Worm (Caenorhabditis elegans) whole organism, late embryonic: ENCODE data around the gene F28E10.4.

ENCODE experiments used
- C38D4.7 ChIP-seq: fragments of 200-800 bp; sonication (Bioruptor generic); optimal IDR thresholded peaks from 2 replicates; lab custom pipeline; 2018; ENCODE audit warnings: mild to moderate bottlenecking, missing genetic modification characterization, moderate library complexity, missing compliant biosample characterization
- F13H6.1 ChIP-seq: sonication (generic microtip); optimal IDR thresholded peaks from 2 replicates; lab custom pipeline; 2016; ENCODE audit warnings: missing genetic modification characterization, missing compliant biosample characterization
- K02D7.2 ChIP-seq: sonication (generic microtip); optimal IDR thresholded peaks from 2 replicates; lab custom pipeline; 2017; ENCODE audit warnings: mild to moderate bottlenecking, missing genetic modification characterization, missing compliant biosample characterization
- ahr-1 ChIP-seq: sonication (generic microtip); optimal IDR thresholded peaks from 2 replicates; lab custom pipeline; 2016; ENCODE audit warnings: missing genetic modification characterization, missing compliant biosample characterization
- ama-1 ChIP-seq: fragments of 150-350 bp; optimal IDR thresholded peaks from 2 replicates; lab custom pipeline; 2014
- ceh-14 ChIP-seq: sonication (generic microtip); optimal IDR thresholded peaks from 2 replicates; lab custom pipeline; 2016; ENCODE audit warnings: missing genotype, missing genetic modification characterization, missing compliant biosample characterization
- ceh-2 ChIP-seq: sonication (generic microtip); optimal IDR thresholded peaks from 2 replicates; lab custom pipeline; 2016; ENCODE audit warnings: missing genotype, missing genetic modification characterization, missing compliant biosample characterization
- dmd-4 ChIP-seq: sonication (generic microtip); optimal IDR thresholded peaks from 2 replicates; lab custom pipeline; 2016; ENCODE audit warnings: borderline replicate concordance, missing genetic modification characterization, missing compliant biosample characterization
- dve-1 ChIP-seq: sonication (generic microtip); optimal IDR thresholded peaks from 2 replicates; lab custom pipeline; 2017; ENCODE audit warnings: antibody characterized with exemption, mild to moderate bottlenecking, missing genetic modification characterization, missing compliant biosample characterization
- elt-2 ChIP-seq: sonication (generic microtip); optimal IDR thresholded peaks from 2 replicates; lab custom pipeline; 2016; ENCODE audit warnings: missing genetic modification reagents, missing genetic modification characterization, missing compliant biosample characterization
- elt-4 ChIP-seq: sonication (generic microtip); optimal IDR thresholded peaks from 2 replicates; lab custom pipeline; 2016; ENCODE audit warnings: missing genetic modification characterization, missing compliant biosample characterization
- eyg-1 ChIP-seq: sonication (generic microtip); optimal IDR thresholded peaks from 2 replicates; lab custom pipeline; 2016; ENCODE audit warnings: missing genotype, missing genetic modification characterization, missing compliant biosample characterization
- fax-1 ChIP-seq: sonication (generic microtip); optimal IDR thresholded peaks from 2 replicates; lab custom pipeline; 2016; ENCODE audit warnings: missing genotype, missing genetic modification characterization, missing compliant biosample characterization
- fkh-10 ChIP-seq: fragments of 150-350 bp; optimal IDR thresholded peaks from 2 replicates; lab custom pipeline; 2014; ENCODE audit warnings: missing biosample characterization, missing genetic modification reagents, missing genetic modification characterization
- fkh-6 ChIP-seq: sonication (generic microtip); optimal IDR thresholded peaks from 2 replicates; lab custom pipeline; 2016; ENCODE audit warnings: missing genetic modification characterization, missing compliant biosample characterization
- gmeb-2 ChIP-seq: sonication (generic microtip); optimal IDR thresholded peaks from 2 replicates; lab custom pipeline; 2016; ENCODE audit warnings: missing genetic modification characterization, inconsistent platforms, missing compliant biosample characterization
- hlh-13 ChIP-seq: fragments of 200-800 bp; sonication (Bioruptor generic); optimal IDR thresholded peaks from 2 replicates; lab custom pipeline; 2018; ENCODE audit warnings: mild to moderate bottlenecking, missing genetic modification characterization, missing compliant biosample characterization
- hlh-8 ChIP-seq: sonication (generic microtip); optimal IDR thresholded peaks from 2 replicates; lab custom pipeline; 2016; ENCODE audit warnings: missing genotype, missing genetic modification characterization, missing compliant biosample characterization
- lim-6 ChIP-seq: sonication (generic microtip); optimal IDR thresholded peaks from 2 replicates; lab custom pipeline; 2016; ENCODE audit warnings: missing genetic modification characterization, missing compliant biosample characterization
- madf-2 ChIP-seq: sonication (generic microtip); optimal IDR thresholded peaks from 2 replicates; lab custom pipeline; 2017; ENCODE audit warnings: missing genetic modification characterization, missing compliant biosample characterization
- nfya-1 ChIP-seq: sonication (generic microtip); optimal IDR thresholded peaks from 2 replicates; lab custom pipeline; 2017; ENCODE audit warnings: missing genetic modification characterization, mild to moderate bottlenecking, missing compliant biosample characterization, antibody characterized with exemption, moderate library complexity
- nhr-11 ChIP-seq: fragments of 150-350 bp; optimal IDR thresholded peaks from 2 replicates; lab custom pipeline; 2014; ENCODE audit warnings: missing biosample characterization, missing genetic modification characterization
- npax-4 ChIP-seq: sonication (generic microtip); optimal IDR thresholded peaks from 2 replicates; lab custom pipeline; 2016; ENCODE audit warnings: missing genetic modification characterization, missing compliant biosample characterization
- odd-2 ChIP-seq: sonication (generic microtip); optimal IDR thresholded peaks from 2 replicates; lab custom pipeline; 2017; ENCODE audit warnings: antibody characterized with exemption, mild to moderate bottlenecking, missing genetic modification characterization, missing compliant biosample characterization
- pat-9 ChIP-seq: fragments of 200-800 bp; sonication (Bioruptor generic); optimal IDR thresholded peaks from 2 replicates; lab custom pipeline; 2018; ENCODE audit warnings: mild to moderate bottlenecking, missing genetic modification characterization, moderate library complexity, missing compliant biosample characterization
- pax-1 ChIP-seq: fragments of 150-350 bp; optimal IDR thresholded peaks from 2 replicates; lab custom pipeline; 2014; ENCODE audit warnings: missing biosample characterization, missing genetic modification characterization
- pha-4 ChIP-seq: fragments of 150-350 bp; optimal IDR thresholded peaks from 2 replicates; lab custom pipeline; 2018; ENCODE audit warnings: missing biosample characterization, missing genetic modification reagents, missing genetic modification characterization
- pqm-1 ChIP-seq: sonication (generic microtip); optimal IDR thresholded peaks from 2 replicates; lab custom pipeline; 2016; ENCODE audit warnings: missing genetic modification characterization, missing compliant biosample characterization
- ref-2 ChIP-seq: sonication (generic microtip); optimal IDR thresholded peaks from 2 replicates; lab custom pipeline; 2016; ENCODE audit warnings: missing genetic modification characterization, missing compliant biosample characterization
- rnt-1 ChIP-seq: sonication (generic microtip); optimal IDR thresholded peaks from 2 replicates; lab custom pipeline; 2016; ENCODE audit warnings: missing genetic modification characterization, missing compliant biosample characterization
- sox-2 ChIP-seq: fragments of 200-800 bp; sonication (Bioruptor generic); IDR thresholded peaks from 2 replicates; pipeline ENCODE4 v1.3.6; 2022; ENCODE audit warnings: missing genetic modification reagents, missing genetic modification characterization, missing compliant biosample characterization
- sox-4 ChIP-seq: sonication (generic microtip); optimal IDR thresholded peaks from 2 replicates; lab custom pipeline; 2017; ENCODE audit warnings: mild to moderate bottlenecking, missing genetic modification characterization, inconsistent platforms, missing compliant biosample characterization
- tbx-2 ChIP-seq: sonication (generic microtip); optimal IDR thresholded peaks from 2 replicates; lab custom pipeline; 2016; ENCODE audit warnings: missing genetic modification characterization, missing compliant biosample characterization
- unc-86 ChIP-seq: sonication (generic microtip); optimal IDR thresholded peaks from 2 replicates; lab custom pipeline; 2016; ENCODE audit warnings: missing genetic modification characterization, missing compliant biosample characterization
- zip-5 ChIP-seq: sonication (generic microtip); optimal IDR thresholded peaks from 2 replicates; lab custom pipeline; 2016; ENCODE audit warnings: missing genetic modification characterization, missing compliant biosample characterization

F28E10.4 gene

ce11 chrIV:4565882-4566281 lies 1.4 kb downstream of the F28E10.4 start:
- TF ChIP-seq nhr-11 (tag; lab: Kevin White, UChicago) = no peak
- TF ChIP-seq dmd-4 (tag; lab: Kevin White, UChicago) = no peak
- no peak for TF ChIP-seq sox-4 (tag; lab: Kevin White, UChicago)
- no peak for TF ChIP-seq gmeb-2 (tag; lab: Kevin White, UChicago)
- no peak for TF ChIP-seq ama-1 (lab: Kevin White, UChicago)
- no peak for TF ChIP-seq sox-2
- no peak for TF ChIP-seq K02D7.2 (tag; lab: Kevin White, UChicago)
- no peak for TF ChIP-seq zip-5 (tag; lab: Kevin White, UChicago)
- TF ChIP-seq nfya-1 (tag; lab: Kevin White, UChicago) = no peak
- TF ChIP-seq F13H6.1 (tag; lab: Kevin White, UChicago) = no peak
- no peak for TF ChIP-seq hlh-8 (tag; lab: Kevin White, UChicago)
- TF ChIP-seq madf-2 (tag; lab: Kevin White, UChicago) = no peak

DNA sequence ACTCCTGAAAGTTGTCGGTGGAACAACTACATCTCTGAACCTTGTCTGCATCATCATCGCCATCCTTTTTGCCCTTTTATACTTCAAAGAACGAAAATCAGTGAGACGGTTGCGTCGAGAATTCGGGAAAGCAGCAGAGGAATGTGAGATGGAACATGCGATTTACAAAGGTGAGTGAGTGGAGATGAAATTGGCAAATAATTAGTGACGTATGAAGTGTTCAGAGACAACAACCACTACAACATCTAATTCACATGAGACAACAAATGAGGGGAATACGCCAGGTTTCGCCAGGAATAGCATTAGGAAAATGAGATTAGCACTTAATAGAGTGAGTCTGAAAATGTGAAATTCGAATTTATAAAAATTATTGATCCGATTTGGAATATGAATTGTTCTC lies 2.7 kb downstream of the F28E10.4 start:
- no peak for TF ChIP-seq fkh-6
- no peak for TF ChIP-seq npax-4
- TF ChIP-seq pat-9 (tag; lab: Kevin White, UChicago) = no peak
- TF ChIP-seq unc-86 = no peak
- TF ChIP-seq pax-1 (tag; lab: Kevin White, UChicago) = no peak
- TF ChIP-seq lim-6 = no peak
- TF ChIP-seq ceh-14 (tag; lab: Kevin White, UChicago) = no peak
- no peak for TF ChIP-seq eyg-1 (tag; lab: Kevin White, UChicago)
- TF ChIP-seq dmd-4 (tag; lab: Kevin White, UChicago) = no peak
- no peak for TF ChIP-seq C38D4.7
- TF ChIP-seq rnt-1 (tag; lab: Kevin White, UChicago) = no peak

DNA sequence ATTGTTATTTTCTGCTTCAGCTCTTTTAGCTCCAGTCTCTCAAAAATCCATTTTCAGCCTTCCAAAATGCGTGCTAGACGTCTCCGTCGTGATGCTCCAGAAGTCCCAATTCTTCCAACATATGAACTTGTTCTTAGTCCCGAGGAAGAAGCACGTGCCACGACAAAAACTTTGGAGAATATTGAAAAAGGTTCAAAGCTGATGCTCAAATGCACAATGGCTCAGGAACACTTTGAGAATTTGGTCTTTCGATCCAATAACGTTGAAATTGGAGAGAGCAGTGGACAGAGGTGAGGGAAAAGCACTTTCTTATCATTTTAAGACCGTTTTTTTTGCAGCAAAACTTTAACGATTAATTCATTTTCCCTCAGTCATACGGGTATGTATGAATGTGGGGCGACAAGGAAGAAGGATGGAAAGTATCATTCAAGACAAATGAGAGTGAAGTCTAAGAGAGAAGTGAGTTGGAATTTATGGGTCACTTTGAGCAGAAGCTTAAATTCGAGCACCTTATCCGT lies 4.6 kb downstream of the F28E10.4 start, which contains the start of gene igeg-1:
Gene igeg-1, plus strand, starts transcription at position 51 of the 518 bp plus-strand sequence.
- no peak for TF ChIP-seq fax-1 (tag; lab: Kevin White, UChicago)
- TF ChIP-seq hlh-13 (GFP tag; lab: Kevin White, UChicago) = no peak
- no peak for TF ChIP-seq fkh-10 (GFP tag; lab: Kevin White, UChicago)
- TF ChIP-seq unc-86 = no peak
- TF ChIP-seq tbx-2 = no peak
- no peak for TF ChIP-seq hlh-8 (tag; lab: Kevin White, UChicago)
- no peak for TF ChIP-seq pha-4 (tag; lab: Kevin White, UChicago)
- no peak for TF ChIP-seq pqm-1 (tag; lab: Kevin White, UChicago)
- no peak for TF ChIP-seq fkh-6
- no peak for TF ChIP-seq dve-1 (tag; lab: Kevin White, UChicago)
- no peak for TF ChIP-seq elt-4
- no peak for TF ChIP-seq npax-4
- TF ChIP-seq ahr-1 (tag; lab: Kevin White, UChicago) = no peak
- no peak for TF ChIP-seq eyg-1 (tag; lab: Kevin White, UChicago)
- no peak for TF ChIP-seq ceh-2

DNA sequence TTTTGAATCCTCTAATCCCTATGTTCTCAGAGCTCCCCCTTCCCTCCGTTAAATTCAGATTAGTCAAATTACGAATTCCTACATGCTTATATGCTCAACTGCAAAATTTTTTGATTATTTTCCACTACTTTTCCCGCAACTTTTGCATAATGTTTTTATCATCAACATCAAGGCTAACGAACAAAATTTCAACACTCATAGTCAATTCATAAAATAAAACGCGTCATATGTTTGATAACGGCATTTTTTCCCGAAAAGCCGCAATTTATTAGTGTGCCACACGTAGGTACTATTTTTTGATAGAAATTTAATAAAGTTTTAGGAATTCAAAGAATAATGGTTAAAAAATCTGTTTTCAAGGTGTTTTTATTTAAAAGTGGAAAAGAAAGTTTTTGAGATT lies 8.1 kb downstream of the F28E10.4 start:
- TF ChIP-seq odd-2 (tag; lab: Kevin White, UChicago) (no peak), dmd-4 (tag; lab: Kevin White, UChicago) (no peak), lim-6 (no peak), elt-2 (tag; lab: Kevin White, UChicago) (no peak), ref-2 (no peak), C38D4.7 (no peak), dve-1 (tag; lab: Kevin White, UChicago) (no peak), npax-4 (no peak), ahr-1 (tag; lab: Kevin White, UChicago) (no peak), rnt-1 (tag; lab: Kevin White, UChicago) (no peak), nfya-1 (tag; lab: Kevin White, UChicago) (no peak), fax-1 (tag; lab: Kevin White, UChicago) (no peak)
